Worm (Caenorhabditis elegans) whole organism, L4/young adult: ENCODE data around the gene clec-186.

Experiments used
- W03F9.2 ChIP-seq: fragments of 150-350 bp; optimal IDR thresholded peaks from 2 replicates; lab custom pipeline; 2014; ENCODE audit warnings: missing biosample characterization, missing genetic modification characterization
- dao-5 ChIP-seq: sonication (generic microtip); optimal IDR thresholded peaks from 2 replicates; lab custom pipeline; 2016; ENCODE audit warnings: missing genotype, missing genetic modification characterization, moderate library complexity, missing compliant biosample characterization
- him-1 ChIP-seq: sonication (generic microtip); optimal IDR thresholded peaks from 2 replicates; lab custom pipeline; 2016; ENCODE audit warnings: missing genotype, missing genetic modification reagents, missing genetic modification characterization, missing compliant biosample characterization

DNA sequence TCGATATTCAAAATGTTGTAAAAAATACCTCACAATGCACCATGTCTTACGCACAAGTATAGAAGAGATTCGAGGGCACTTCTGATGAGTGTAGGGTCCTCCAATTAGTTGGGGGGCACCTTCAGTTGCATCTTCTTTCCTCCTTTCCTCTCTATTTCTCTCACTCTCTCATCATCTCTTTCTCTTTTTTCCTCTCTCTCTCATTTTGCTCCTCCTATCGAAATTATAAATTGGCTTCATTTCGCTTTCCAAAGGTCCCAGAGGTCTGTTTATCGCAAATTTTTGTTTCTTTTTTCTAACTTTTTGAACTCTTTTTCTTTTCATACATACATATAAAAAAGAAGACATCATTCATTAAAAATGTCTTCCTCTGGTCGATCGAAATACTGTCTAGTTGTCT lies 23.0 kb upstream of the clec-186 start:
- TF ChIP-seq him-1 (tag; lab: Kevin White, UChicago) = no peak
- TF ChIP-seq dao-5 (tag; lab: Kevin White, UChicago) = no peak
- no peak for TF ChIP-seq W03F9.2 (tag; lab: Kevin White, UChicago)
